Fruit fly (Drosophila melanogaster) whole organism, embryonic: ENCODE results near the gene fz.

Experiments used
- Ada2b ChIP-seq: fragments of 200-800 bp; sonication (Bioruptor generic); IDR thresholded peaks from 2 replicates; pipeline ENCODE4 v1.3.6; 2022; ENCODE audit warnings: missing biosample characterization, missing genetic modification characterization
- Bteb2 ChIP-seq: fragments of 200-800 bp; sonication (Bioruptor generic); optimal IDR thresholded peaks from 2 replicates; lab custom pipeline; 2016; ENCODE audit warnings: missing biosample characterization, missing genetic modification characterization
- CG10147 ChIP-seq: fragments of 200-800 bp; sonication (Bioruptor generic); optimal IDR thresholded peaks from 2 replicates; lab custom pipeline; 2019; ENCODE audit warnings: missing biosample characterization, mild to moderate bottlenecking, missing genetic modification characterization, moderate library complexity
- CG10431 ChIP-seq: fragments of 200-800 bp; sonication (Bioruptor generic); optimal IDR thresholded peaks from 3 replicates; lab custom pipeline; 2018; ENCODE audit warnings: missing biosample characterization, mild to moderate bottlenecking, missing genetic modification characterization
- CG10462 ChIP-seq: fragments of 200-800 bp; sonication (Bioruptor generic); optimal IDR thresholded peaks from 2 replicates; lab custom pipeline; 2016; ENCODE audit warnings: missing biosample characterization, missing genetic modification characterization
- CG12104 ChIP-seq: fragments of 200-800 bp; sonication (Bioruptor generic); optimal IDR thresholded peaks from 3 replicates; lab custom pipeline; 2016; ENCODE audit warnings: missing biosample characterization, missing genetic modification characterization
- CG12219 ChIP-seq: fragments of 200-800 bp; sonication (Bioruptor generic); optimal IDR thresholded peaks from 3 replicates; lab custom pipeline; 2018; ENCODE audit warnings: missing biosample characterization, mild to moderate bottlenecking, missing genetic modification characterization
- CG12659 ChIP-seq: fragments of 200-800 bp; sonication (Bioruptor generic); optimal IDR thresholded peaks from 3 replicates; lab custom pipeline; 2017; ENCODE audit warnings: mild to moderate bottlenecking, missing biosample characterization, missing genetic modification reagents, missing genetic modification characterization
- CG12769 ChIP-seq: fragments of 200-800 bp; sonication (Bioruptor generic); optimal IDR thresholded peaks from 2 replicates; lab custom pipeline; 2019; ENCODE audit warnings: missing biosample characterization, mild to moderate bottlenecking, missing genetic modification characterization, moderate library complexity
- CG13123 ChIP-seq: fragments of 200-800 bp; sonication (Bioruptor generic); optimal IDR thresholded peaks from 2 replicates; lab custom pipeline; 2016; ENCODE audit warnings: missing biosample characterization, missing genetic modification characterization
- CG14860 ChIP-seq: fragments of 200-800 bp; sonication (Bioruptor generic); IDR thresholded peaks from 3 replicates; pipeline ENCODE4 v1.3.6; 2022; ENCODE audit warnings: missing biosample characterization, missing genetic modification characterization; ENCODE audit not compliant: partially characterized antibody
- CG15269 ChIP-seq: fragments of 200-800 bp; sonication (Bioruptor generic); optimal IDR thresholded peaks from 2 replicates; lab custom pipeline; 2018; ENCODE audit warnings: missing biosample characterization, mild to moderate bottlenecking, missing genetic modification characterization, moderate library complexity
- CG17361 ChIP-seq: fragments of 200-800 bp; sonication (Bioruptor generic); IDR thresholded peaks from 3 replicates; pipeline ENCODE4 v1.3.6; 2022; ENCODE audit warnings: missing biosample characterization, missing genetic modification characterization
- CG18764 ChIP-seq: fragments of 200-800 bp; sonication (Bioruptor generic); optimal IDR thresholded peaks from 3 replicates; lab custom pipeline; 2016; ENCODE audit warnings: missing biosample characterization, missing genetic modification characterization
- CG3995 ChIP-seq: fragments of 200-800 bp; sonication (Bioruptor generic); optimal IDR thresholded peaks from 3 replicates; lab custom pipeline; 2016; ENCODE audit warnings: missing biosample characterization, missing genetic modification characterization
- CG5245 ChIP-seq: fragments of 200-800 bp; sonication (Bioruptor generic); optimal IDR thresholded peaks from 3 replicates; lab custom pipeline; 2016; ENCODE audit warnings: missing biosample characterization, missing genetic modification characterization
- CG6683 ChIP-seq: fragments of 200-800 bp; sonication (Bioruptor generic); optimal IDR thresholded peaks from 2 replicates; lab custom pipeline; 2017; ENCODE audit warnings: missing biosample characterization, mild to moderate bottlenecking, missing genetic modification characterization, missing genetic modification reagents
- CG6689 ChIP-seq: fragments of 200-800 bp; sonication (Bioruptor generic); IDR thresholded peaks from 2 replicates; pipeline ENCODE4 v1.3.6; 2022; ENCODE audit warnings: missing biosample characterization, missing genetic modification characterization
- CG9437 ChIP-seq: fragments of 200-800 bp; sonication (Bioruptor generic); optimal IDR thresholded peaks from 2 replicates; lab custom pipeline; 2018; ENCODE audit warnings: missing biosample characterization, mild to moderate bottlenecking, missing genetic modification characterization
- Camta ChIP-seq: fragments of 200-800 bp; sonication (Bioruptor generic); optimal IDR thresholded peaks from 2 replicates; lab custom pipeline; 2016; ENCODE audit warnings: missing biosample characterization, missing genetic modification characterization
- Eip74EF ChIP-seq, 2 experiments: fragments of 200-800 bp in 1 of 2; fragments of >200 bp in 1 of 2; sonication (Bioruptor generic) in 1 of 2; optimal IDR thresholded peaks; 2 replicates each; lab custom pipeline; 2017 to 2019; ENCODE audit warnings: missing biosample characterization in 2 of 2, missing genetic modification characterization in 2 of 2, mild to moderate bottlenecking in 1 of 2, moderate library complexity in 1 of 2
- HmgD ChIP-seq: fragments of 200-800 bp; sonication (Bioruptor generic); optimal IDR thresholded peaks from 3 replicates; lab custom pipeline; 2016; ENCODE audit warnings: missing biosample characterization, missing genetic modification characterization
- HmgZ ChIP-seq: fragments of 200-800 bp; sonication (Bioruptor generic); optimal IDR thresholded peaks from 2 replicates; lab custom pipeline; 2018; ENCODE audit warnings: missing biosample characterization, mild to moderate bottlenecking, missing genetic modification characterization
- Hmr ChIP-seq: fragments of 200-800 bp; sonication (Bioruptor generic); optimal IDR thresholded peaks from 3 replicates; lab custom pipeline; 2017; ENCODE audit warnings: mild to moderate bottlenecking, missing biosample characterization, missing genetic modification reagents, missing genetic modification characterization
- Lpt ChIP-seq: fragments of >200 bp; optimal IDR thresholded peaks from 2 replicates; lab custom pipeline; 2018; ENCODE audit warnings: missing biosample characterization, missing genetic modification characterization
- NK7.1 ChIP-seq: fragments of 200-800 bp; sonication (Bioruptor generic); optimal IDR thresholded peaks from 3 replicates; lab custom pipeline; 2016; ENCODE audit warnings: missing biosample characterization, missing genetic modification characterization
- NfI ChIP-seq: fragments of 200-800 bp; sonication (Bioruptor generic); optimal IDR thresholded peaks from 3 replicates; lab custom pipeline; 2018; ENCODE audit warnings: missing biosample characterization, mild to moderate bottlenecking, missing genetic modification characterization, moderate library complexity
- Ptx1 ChIP-seq: fragments of 200-800 bp; sonication (Bioruptor generic); IDR thresholded peaks from 2 replicates; pipeline ENCODE4 v1.3.6; 2022; ENCODE audit warnings: missing biosample characterization, missing genetic modification characterization
- Side ChIP-seq: fragments of 200-800 bp; sonication (Bioruptor generic); optimal IDR thresholded peaks from 2 replicates; lab custom pipeline; 2016; ENCODE audit warnings: missing biosample characterization, missing genetic modification characterization
- Sin3A ChIP-seq: fragments of >200 bp; optimal IDR thresholded peaks from 2 replicates; lab custom pipeline; 2018
- Trl ChIP-seq, 3 experiments: fragments of >200 bp in 2 of 3; fragments of 200-800 bp in 1 of 3; sonication (Bioruptor generic) in 1 of 3; optimal IDR thresholded peaks; 2 replicates in 1 of 3; 3 replicates in 2 of 3; lab custom pipeline; 2016 to 2017; ENCODE audit warnings: missing biosample characterization in 1 of 3, missing genetic modification characterization in 1 of 3
- Vsx1 ChIP-seq: fragments of 200-800 bp; sonication (Bioruptor generic); optimal IDR thresholded peaks from 2 replicates; lab custom pipeline; 2017; ENCODE audit warnings: missing biosample characterization, mild to moderate bottlenecking, missing genetic modification characterization, missing genetic modification reagents
- amos ChIP-seq: fragments of 200-800 bp; sonication (Bioruptor generic); IDR thresholded peaks from 2 replicates; pipeline ENCODE4 v1.3.6; 2022; ENCODE audit warnings: missing biosample characterization, missing genetic modification characterization; ENCODE audit not compliant: partially characterized antibody
- ase ChIP-seq: fragments of 200-800 bp; sonication (Bioruptor generic); IDR thresholded peaks from 3 replicates; pipeline ENCODE4 v1.3.6; 2022; ENCODE audit warnings: missing biosample characterization, missing genetic modification characterization
- br ChIP-seq: fragments of >200 bp; optimal IDR thresholded peaks from 2 replicates; lab custom pipeline; 2017
- cas ChIP-seq: fragments of 200-800 bp; sonication (Bioruptor generic); IDR thresholded peaks from 2 replicates; pipeline ENCODE4 v1.3.6; 2022; ENCODE audit warnings: missing biosample characterization, missing genetic modification characterization
- chn ChIP-seq: fragments of 200-800 bp; sonication (Bioruptor generic); optimal IDR thresholded peaks from 2 replicates; lab custom pipeline; 2016; ENCODE audit warnings: missing biosample characterization, missing genetic modification characterization
- dati ChIP-seq: fragments of 200-800 bp; sonication (Bioruptor generic); IDR thresholded peaks from 2 replicates; pipeline ENCODE4 v1.3.6; 2022; ENCODE audit warnings: missing biosample characterization, missing genetic modification characterization
- fu2 ChIP-seq: fragments of 200-800 bp; sonication (Bioruptor generic); optimal IDR thresholded peaks from 2 replicates; lab custom pipeline; 2016; ENCODE audit warnings: missing biosample characterization, missing genetic modification characterization
- gsb ChIP-seq: fragments of 200-800 bp; sonication (Bioruptor generic); IDR thresholded peaks from 2 replicates; pipeline ENCODE4 v1.3.6; 2022; ENCODE audit warnings: missing biosample characterization, missing genetic modification characterization
- ham ChIP-seq: fragments of 200-800 bp; sonication (Bioruptor generic); IDR thresholded peaks from 2 replicates; pipeline ENCODE4 v1.3.6; 2022; ENCODE audit warnings: missing biosample characterization, missing genetic modification characterization
- her ChIP-seq: fragments of 200-800 bp; sonication (Bioruptor generic); optimal IDR thresholded peaks from 2 replicates; lab custom pipeline; 2016; ENCODE audit warnings: missing biosample characterization, missing genetic modification characterization
- lola ChIP-seq, 3 experiments: fragments of >200 bp in 2 of 3; fragments of 200-800 bp in 1 of 3; sonication (Bioruptor generic) in 1 of 3; optimal IDR thresholded peaks; 2 replicates each; lab custom pipeline; 2017 to 2019; ENCODE audit warnings: missing biosample characterization in 3 of 3, missing genetic modification characterization in 3 of 3, mild to moderate bottlenecking in 1 of 3, moderate library complexity in 1 of 3
- lov ChIP-seq, 2 experiments: fragments of 200-800 bp in 1 of 2; fragments of >200 bp in 1 of 2; sonication (Bioruptor generic) in 1 of 2; IDR thresholded peaks in 1 of 2; optimal IDR thresholded peaks in 1 of 2; 2 replicates in 1 of 2; 3 replicates in 1 of 2; pipeline versions ENCODE4 v1.3.6 to Lab custom; 2017 to 2022; ENCODE audit warnings: missing biosample characterization in 1 of 2, missing genetic modification characterization in 1 of 2
- nerfin-2 ChIP-seq: fragments of 200-800 bp; sonication (Bioruptor generic); IDR thresholded peaks from 2 replicates; pipeline ENCODE4 v1.3.6; 2022; ENCODE audit warnings: missing biosample characterization, missing genetic modification characterization; ENCODE audit not compliant: partially characterized antibody
- run ChIP-seq: fragments of 200-800 bp; sonication (Bioruptor generic); optimal IDR thresholded peaks from 3 replicates; lab custom pipeline; 2018; ENCODE audit warnings: missing biosample characterization, mild to moderate bottlenecking, missing genetic modification characterization
- sob ChIP-seq: fragments of 200-800 bp; sonication (Bioruptor generic); IDR thresholded peaks from 2 replicates; pipeline ENCODE4 v1.3.6; 2022; ENCODE audit warnings: missing biosample characterization, missing genetic modification characterization
- tup ChIP-seq: fragments of 200-800 bp; sonication (Bioruptor generic); optimal IDR thresholded peaks from 2 replicates; lab custom pipeline; 2016; ENCODE audit warnings: missing biosample characterization, mild to moderate bottlenecking, missing genetic modification characterization, moderate library complexity
- unc-4 ChIP-seq: fragments of 200-800 bp; sonication (Bioruptor generic); IDR thresholded peaks from 2 replicates; pipeline ENCODE4 v1.3.6; 2022; ENCODE audit warnings: missing biosample characterization, missing genetic modification characterization; ENCODE audit not compliant: partially characterized antibody
- zfh2 ChIP-seq: fragments of 200-800 bp; sonication (Bioruptor generic); optimal IDR thresholded peaks from 2 replicates; lab custom pipeline; 2016; ENCODE audit warnings: missing biosample characterization, missing genetic modification characterization

fz gene

dm6 chr3L:14410146-14410676 is 136.1 kb downstream of the fz start, which contains the start of gene CG3919 (continued):
- TF ChIP-seq Sin3A (lab: Kevin White, UChicago): no peak
- TF ChIP-seq CG3995 (GFP tag; lab: Kevin White, UChicago): no peak
- no peak for TF ChIP-seq HmgD (GFP tag; lab: Kevin White, UChicago)
- peak; percentile 40 for TF ChIP-seq CG12659 (GFP tag; lab: Kevin White, UChicago)
- TF ChIP-seq gsb (GFP tag; lab: Robert Waterston, UW): no peak
- TF ChIP-seq Eip74EF (GFP tag; optimal IDR thresholded peaks at IDR 0.05; lab: Kevin White, UChicago): no peak
- no peak for TF ChIP-seq Bteb2 (GFP tag; lab: Kevin White, UChicago)
- TF ChIP-seq CG10462: no peak
- no peak; the same call in 2 of the 3 replicates for TF ChIP-seq ase (GFP tag; lab: Robert Waterston, UW)
- peak; percentile 39 for TF ChIP-seq CG10147 (GFP tag; lab: Kevin White, UChicago)
- peak; percentile 45 for TF ChIP-seq Vsx1
- peak; percentile 69 for TF ChIP-seq CG12104
- TF ChIP-seq Lpt (GFP tag; lab: Kevin White, UChicago): no peak
- peak; percentile 51; the same call in 1 of the 2 replicates for TF ChIP-seq Ptx1 (GFP tag; lab: Robert Waterston, UW)
- no peak for TF ChIP-seq CG18764
- TF ChIP-seq ham (GFP tag; lab: Robert Waterston, UW): no peak
- no peak for TF ChIP-seq nerfin-2
- no peak for TF ChIP-seq lov (optimal IDR thresholded peaks at IDR 0.05; lab: Kevin White, UChicago)
- peak; percentile 36; the same call in 1 of the 3 replicates for TF ChIP-seq lov (GFP tag; IDR thresholded peaks at IDR 0.05; lab: Robert Waterston, UW)
- peak; percentile 47 for TF ChIP-seq CG15269 (tag; lab: Kevin White, UChicago)
- TF ChIP-seq amos: no peak; the same call in 1 of the 2 replicates
- no peak for TF ChIP-seq unc-4 (GFP tag; lab: Robert Waterston, UW)
- peak; percentile 72 for TF ChIP-seq sob (GFP tag; lab: Robert Waterston, UW)
- peak; percentile 12 for TF ChIP-seq fu2 (GFP tag; lab: Kevin White, UChicago)
- TF ChIP-seq Camta (GFP tag; lab: Kevin White, UChicago): peak; percentile 10
- no peak for TF ChIP-seq CG10431 (GFP tag; lab: Kevin White, UChicago)
- peak; percentile 65 for TF ChIP-seq Hmr (GFP tag; lab: Kevin White, UChicago)
- TF ChIP-seq zfh2: peak; percentile 39
- no peak for TF ChIP-seq br (lab: Kevin White, UChicago)
- peak; percentile 8 for TF ChIP-seq CG6683 (GFP tag; lab: Kevin White, UChicago)
- peak; percentile 59 for TF ChIP-seq NfI
- TF ChIP-seq run (tag; lab: Kevin White, UChicago): no peak
- TF ChIP-seq cas (GFP tag; lab: Robert Waterston, UW): no peak
- TF ChIP-seq CG17361 (GFP tag; lab: Robert Waterston, UW): peak; percentile 81
- no peak for TF ChIP-seq Ada2b (GFP tag; lab: Robert Waterston, UW)
- TF ChIP-seq NK7.1 (GFP tag; lab: Kevin White, UChicago): peak; percentile 66
- TF ChIP-seq CG9437 (GFP tag; lab: Kevin White, UChicago): peak; percentile 53
- TF ChIP-seq CG12219 (GFP tag; lab: Kevin White, UChicago): peak; percentile 11
- TF ChIP-seq her: peak; percentile 73
- TF ChIP-seq dati (GFP tag; lab: Robert Waterston, UW): no peak
- TF ChIP-seq CG6689 (GFP tag; lab: Robert Waterston, UW): peak; percentile 77
- no peak for TF ChIP-seq CG13123 (GFP tag; lab: Kevin White, UChicago)
- peak; percentile 67 to 85 for TF ChIP-seq Trl (optimal IDR thresholded peaks at IDR 0.05; lab: Kevin White, UChicago)
- TF ChIP-seq Trl (GFP tag; optimal IDR thresholded peaks at IDR 0.05; lab: Kevin White, UChicago): peak; percentile 83
- TF ChIP-seq CG12769 (tag; lab: Kevin White, UChicago): peak; percentile 60
- TF ChIP-seq tup (GFP tag; lab: Kevin White, UChicago): no peak
- TF ChIP-seq HmgZ (tag; lab: Kevin White, UChicago): peak; percentile 21
- peak; percentile 60 for TF ChIP-seq Side
- TF ChIP-seq lola (GFP tag; optimal IDR thresholded peaks at IDR 0.05; lab: Kevin White, UChicago): peak in 1 of 3 experiments; percentile 73
- TF ChIP-seq chn (GFP tag; lab: Kevin White, UChicago): peak; percentile 44
- TF ChIP-seq CG5245: peak; percentile 24
- no peak for TF ChIP-seq CG14860 (GFP tag; lab: Robert Waterston, UW)
